Fruit fly (Drosophila melanogaster): ENCODE results near the gene fws.

Gene fws

DNA sequence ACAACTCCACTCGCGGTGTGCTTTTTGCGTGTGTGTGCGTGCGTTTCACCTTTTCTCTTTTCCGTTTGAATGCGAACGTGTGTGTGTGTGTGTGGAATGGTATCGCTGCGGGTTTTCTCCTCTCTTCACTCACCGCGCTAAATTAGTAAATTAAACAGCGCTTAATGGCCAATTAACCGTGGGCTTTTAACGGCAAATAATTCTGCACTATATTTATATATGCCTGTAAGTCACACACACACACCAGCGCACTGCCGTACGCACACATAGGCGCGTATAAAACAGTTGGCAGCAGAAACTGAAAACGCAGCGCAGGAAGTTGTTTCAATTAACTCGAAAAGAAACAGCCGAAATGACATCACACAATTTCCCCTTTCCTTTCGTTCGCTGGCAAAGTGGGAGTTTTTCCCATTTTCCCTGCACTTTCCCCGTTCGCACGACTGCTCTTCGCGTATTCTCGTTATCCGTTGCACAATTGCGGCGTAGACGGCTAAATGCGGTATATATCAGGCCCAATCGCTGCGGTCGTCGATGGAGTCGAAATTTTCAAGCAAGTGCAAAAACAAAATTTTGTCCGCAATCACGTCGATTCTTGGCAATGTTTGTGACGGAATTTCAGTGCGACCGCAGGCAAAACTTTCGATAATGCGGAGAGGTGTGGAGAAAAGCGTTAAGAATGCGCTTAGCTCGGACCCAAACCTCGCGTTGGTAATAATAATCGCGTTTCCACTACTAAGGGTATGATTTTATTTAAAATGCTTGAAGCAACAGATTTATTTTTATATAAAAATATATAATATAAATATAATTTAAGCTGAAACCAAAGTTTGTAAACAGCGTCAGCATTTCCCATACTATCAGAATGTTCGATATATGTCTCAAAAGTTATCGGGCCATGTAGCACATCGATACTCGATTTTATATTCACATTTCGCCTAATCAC is 8.0 kb downstream of the fws start, which contains the start of gene BicD (continued):
- TF ChIP-seq YL-1 (GFP tag; optimal IDR thresholded peaks at IDR 0.05) (peak; percentile 76), CG15696 (tag; optimal IDR thresholded peaks at IDR 0.05) (no peak), aop (GFP tag; IDR thresholded peaks at IDR 0.05) (no peak), CG31224 (GFP tag; IDR thresholded peaks at IDR 0.05) (no peak), CoRest (tag; optimal IDR thresholded peaks at IDR 0.05) (peak; percentile 58), insv (GFP tag; optimal IDR thresholded peaks at IDR 0.05) (no peak), Fer3 (tag; optimal IDR thresholded peaks at IDR 0.05) (peak; percentile 5), vvl (GFP tag; IDR thresholded peaks at IDR 0.05) (0 out of 2 replicates have a peak, but pooled peaks have one; percentile 23), CG11695 (GFP tag; IDR thresholded peaks at IDR 0.05) (0 out of 3 replicates have a peak, but pooled peaks have one; percentile 15), hkb (optimal IDR thresholded peaks at IDR 0.05) (no peak), hkb (GFP tag; IDR thresholded peaks at IDR 0.05) (peak; percentile 39), CG12744 (GFP tag; optimal IDR thresholded peaks at IDR 0.05) (no peak), ab (GFP tag; optimal IDR thresholded peaks at IDR 0.05) (no peak), chinmo (GFP tag; IDR thresholded peaks at IDR 0.05; ENCODE audit: partially characterized antibody) (0 out of 4 replicates have a peak, but pooled peaks have one; percentile 62), chn (GFP tag; optimal IDR thresholded peaks at IDR 0.05) (no peak), CG15011 (GFP tag; optimal IDR thresholded peaks at IDR 0.05) (no peak), sens (GFP tag) (peak; percentile 37), unc-4 (GFP tag; IDR thresholded peaks at IDR 0.05; ENCODE audit: partially characterized antibody) (peak; percentile 78), al (GFP tag; IDR thresholded peaks at IDR 0.05) (no peak), cato (GFP tag; optimal IDR thresholded peaks at IDR 0.05; ENCODE audit: borderline replicate concordance) (no peak), CG34376 (GFP tag; optimal IDR thresholded peaks at IDR 0.05) (peak; percentile 28), Med (GFP tag) (peak; percentile 76), CG2199 (GFP tag; IDR thresholded peaks at IDR 0.05) (0 out of 3 replicates have a peak, but pooled peaks have one; percentile 26), gfzf (GFP tag; optimal IDR thresholded peaks at IDR 0.05) (peak; percentile 90), CG2875 (GFP tag; optimal IDR thresholded peaks at IDR 0.05) (no peak), HLHmδ (GFP tag; optimal IDR thresholded peaks at IDR 0.05) (peak; percentile 24), Oli (tag; optimal IDR thresholded peaks at IDR 0.05) (no peak), CG17186 (GFP tag; optimal IDR thresholded peaks at IDR 0.05) (peak; percentile 77), da (GFP tag; optimal IDR thresholded peaks at IDR 0.05) (no peak), CG18599 (GFP tag; optimal IDR thresholded peaks at IDR 0.05) (peak; percentile 26), shn (GFP tag; optimal IDR thresholded peaks at IDR 0.05) (no peak), CG10431 (GFP tag; optimal IDR thresholded peaks at IDR 0.05) (peak; percentile 61), CG1603 (tag; optimal IDR thresholded peaks at IDR 0.05) (peak; percentile 35), CG7928 (GFP tag; optimal IDR thresholded peaks at IDR 0.05) (peak; percentile 11), trem (tag; optimal IDR thresholded peaks at IDR 0.05) (peak; percentile 83), D19A (tag; optimal IDR thresholded peaks at IDR 0.05) (no peak), CG10209 (GFP tag; optimal IDR thresholded peaks at IDR 0.05) (no peak), CG8290 (GFP tag; optimal IDR thresholded peaks at IDR 0.05) (peak; percentile 84), CG8290 (tag; optimal IDR thresholded peaks at IDR 0.05) (peak in 1 of 2 experiments; percentile 69), CG17912 (GFP tag; optimal IDR thresholded peaks at IDR 0.05) (peak; percentile 8), Hr51 (GFP tag; optimal IDR thresholded peaks at IDR 0.05) (no peak), E2f1 (GFP tag; IDR thresholded peaks at IDR 0.05) (no peak), CG8924 (tag; optimal IDR thresholded peaks at IDR 0.05) (peak; percentile 24), CG17568 (GFP tag; optimal IDR thresholded peaks at IDR 0.05) (no peak), CrebB (tag; optimal IDR thresholded peaks at IDR 0.05) (peak; percentile 32), zen2 (GFP tag; IDR thresholded peaks at IDR 0.05; ENCODE audit: partially characterized antibody) (peak; percentile 50; the same call in 1 of the 3 replicates), Myb (GFP tag; optimal IDR thresholded peaks at IDR 0.05) (no peak), unpg (GFP tag; optimal IDR thresholded peaks at IDR 0.05) (no peak)

Measured in whole organism, embryonic.